Worm (Caenorhabditis elegans) whole organism, young adult: ENCODE measurements around the gene acaa-2.

Experiments used
- F49E8.2 ChIP-seq: sonication (generic microtip); optimal IDR thresholded peaks from 3 replicates; lab custom pipeline; 2017; ENCODE audit warnings: missing genetic modification characterization, mild to moderate bottlenecking, missing compliant biosample characterization, antibody characterized with exemption, moderate library complexity; ENCODE audit not compliant: insufficient read depth
- die-1 ChIP-seq: sonication (generic microtip); optimal IDR thresholded peaks from 2 replicates; lab custom pipeline; 2016; ENCODE audit warnings: missing genotype, mild to moderate bottlenecking, missing genetic modification characterization, missing compliant biosample characterization
- lsy-27 ChIP-seq: sonication (generic microtip); optimal IDR thresholded peaks from 2 replicates; lab custom pipeline; 2017; ENCODE audit warnings: missing genetic modification characterization, mild to moderate bottlenecking, missing compliant biosample characterization, antibody characterized with exemption, missing genotype, borderline replicate concordance; ENCODE audit not compliant: insufficient read depth
- mes-4 ChIP-seq: sonication (generic microtip); optimal IDR thresholded peaks from 2 replicates; lab custom pipeline; 2016; ENCODE audit warnings: missing genotype, missing genetic modification characterization, missing compliant biosample characterization
- rcor-1 ChIP-seq: fragments of 200-800 bp; sonication (Bioruptor generic); IDR thresholded peaks from 2 replicates; pipeline ENCODE4 v1.3.6; 2022; ENCODE audit warnings: missing genetic modification reagents, missing genetic modification characterization, missing compliant biosample characterization
- ztf-18 ChIP-seq: sonication (generic microtip); optimal IDR thresholded peaks from 2 replicates; lab custom pipeline; 2016; ENCODE audit warnings: missing genotype, mild to moderate bottlenecking, missing genetic modification characterization, missing compliant biosample characterization

- TF ChIP-seq ztf-18 (no peak), lsy-27 (no peak), F49E8.2 (tag; lab: Kevin White, UChicago) (no peak), die-1 (tag; lab: Kevin White, UChicago) (no peak), rcor-1 (no peak), mes-4 (tag; lab: Kevin White, UChicago) (no peak)
Measured at ce11 chrIII:13389078-13389477, 44.3 kb downstream of the acaa-2 start, which contains the start of gene T03F6.3.
